Fruit fly (Drosophila melanogaster) whole organism, embryonic: ENCODE results near the gene CHOp24.

Source experiments
- C15 ChIP-seq: fragments of 200-800 bp; sonication (Bioruptor generic); IDR thresholded peaks from 3 replicates; pipeline ENCODE4 v1.3.6; 2022; ENCODE audit warnings: missing biosample characterization, missing genetic modification characterization
- CG10209 ChIP-seq: fragments of 200-800 bp; sonication (Bioruptor generic); optimal IDR thresholded peaks from 3 replicates; lab custom pipeline; 2017; ENCODE audit warnings: missing biosample characterization, mild to moderate bottlenecking, missing genetic modification characterization, missing genetic modification reagents
- CG10654 ChIP-seq: fragments of 200-800 bp; sonication (Bioruptor generic); optimal IDR thresholded peaks from 2 replicates; lab custom pipeline; 2016; ENCODE audit warnings: missing biosample characterization, missing genetic modification characterization
- CG11093 ChIP-seq: fragments of 200-800 bp; sonication (Bioruptor generic); IDR thresholded peaks from 3 replicates; pipeline ENCODE4 v1.3.6; 2022; ENCODE audit warnings: missing biosample characterization, missing genetic modification characterization
- CG12071 ChIP-seq: fragments of 200-800 bp; sonication (Bioruptor generic); optimal IDR thresholded peaks from 3 replicates; lab custom pipeline; 2018; ENCODE audit warnings: missing biosample characterization, mild to moderate bottlenecking, missing genetic modification characterization
- CG12659 ChIP-seq: fragments of 200-800 bp; sonication (Bioruptor generic); optimal IDR thresholded peaks from 3 replicates; lab custom pipeline; 2017; ENCODE audit warnings: mild to moderate bottlenecking, missing biosample characterization, missing genetic modification reagents, missing genetic modification characterization
- CG13287 ChIP-seq: fragments of 200-800 bp; sonication (Bioruptor generic); IDR thresholded peaks from 2 replicates; pipeline ENCODE4 v1.3.6; 2022; ENCODE audit warnings: missing biosample characterization, missing genetic modification characterization; ENCODE audit not compliant: partially characterized antibody
- CG14860 ChIP-seq: fragments of 200-800 bp; sonication (Bioruptor generic); IDR thresholded peaks from 3 replicates; pipeline ENCODE4 v1.3.6; 2022; ENCODE audit warnings: missing biosample characterization, missing genetic modification characterization; ENCODE audit not compliant: partially characterized antibody
- CG15269 ChIP-seq: fragments of 200-800 bp; sonication (Bioruptor generic); optimal IDR thresholded peaks from 2 replicates; lab custom pipeline; 2018; ENCODE audit warnings: missing biosample characterization, mild to moderate bottlenecking, missing genetic modification characterization, moderate library complexity
- CG16815 ChIP-seq: fragments of 200-800 bp; sonication (Bioruptor generic); optimal IDR thresholded peaks from 3 replicates; lab custom pipeline; 2017; ENCODE audit warnings: missing biosample characterization, mild to moderate bottlenecking, missing genetic modification characterization
- CG16863 ChIP-seq: fragments of 200-800 bp; sonication (Bioruptor generic); optimal IDR thresholded peaks from 3 replicates; lab custom pipeline; 2016; ENCODE audit warnings: missing biosample characterization, missing genetic modification characterization
- CG17186 ChIP-seq: fragments of 200-800 bp; sonication (Bioruptor generic); optimal IDR thresholded peaks from 3 replicates; lab custom pipeline; 2017; ENCODE audit warnings: missing biosample characterization, missing genetic modification reagents, missing genetic modification characterization
- CG17385 ChIP-seq: fragments of 200-800 bp; sonication (Bioruptor generic); optimal IDR thresholded peaks from 3 replicates; lab custom pipeline; 2018; ENCODE audit warnings: missing biosample characterization, mild to moderate bottlenecking, missing genetic modification characterization
- CG18262 ChIP-seq: fragments of 200-800 bp; optimal IDR thresholded peaks from 3 replicates; lab custom pipeline; 2019; ENCODE audit warnings: missing biosample characterization, mild to moderate bottlenecking, missing genetic modification characterization, moderate library complexity
- CG18476 ChIP-seq: fragments of 200-800 bp; sonication (Bioruptor generic); optimal IDR thresholded peaks from 2 replicates; lab custom pipeline; 2016; ENCODE audit warnings: missing biosample characterization, mild to moderate bottlenecking, missing genetic modification characterization
- CG2199 ChIP-seq: fragments of 200-800 bp; sonication (Bioruptor generic); IDR thresholded peaks from 3 replicates; pipeline ENCODE4 v1.3.6; 2022; ENCODE audit warnings: missing biosample characterization, missing genetic modification characterization
- CG31365 ChIP-seq: fragments of 200-800 bp; sonication (Bioruptor generic); optimal IDR thresholded peaks from 2 replicates; lab custom pipeline; 2018; ENCODE audit warnings: missing biosample characterization, mild to moderate bottlenecking, missing genetic modification characterization
- CG31441 ChIP-seq: fragments of 200-800 bp; sonication (Bioruptor generic); IDR thresholded peaks from 2 replicates; pipeline ENCODE4 v1.3.6; 2022; ENCODE audit warnings: missing biosample characterization, missing genetic modification characterization
- CG3726 ChIP-seq: fragments of 200-800 bp; sonication (Bioruptor generic); IDR thresholded peaks from 3 replicates; pipeline ENCODE4, ENCODE4 v1.3.6; 2022; ENCODE audit warnings: missing biosample characterization, missing genetic modification characterization
- CG4730 ChIP-seq: fragments of 200-800 bp; sonication (Bioruptor generic); IDR thresholded peaks from 2 replicates; pipeline ENCODE4 v1.3.6; 2022; ENCODE audit warnings: missing biosample characterization, missing genetic modification characterization
- CG5245 ChIP-seq: fragments of 200-800 bp; sonication (Bioruptor generic); optimal IDR thresholded peaks from 3 replicates; lab custom pipeline; 2016; ENCODE audit warnings: missing biosample characterization, missing genetic modification characterization
- CG6272 ChIP-seq: fragments of 200-800 bp; sonication (Bioruptor generic); IDR thresholded peaks from 2 replicates; pipeline ENCODE4 v1.3.6; 2022; ENCODE audit warnings: missing biosample characterization, missing genetic modification characterization
- CG6813 ChIP-seq: fragments of 200-800 bp; sonication (Bioruptor generic); optimal IDR thresholded peaks from 2 replicates; lab custom pipeline; 2017; ENCODE audit warnings: missing biosample characterization, missing genetic modification characterization, mild to moderate bottlenecking, moderate library complexity, missing genetic modification reagents
- CG7839 ChIP-seq: fragments of 200-800 bp; sonication (Bioruptor generic); optimal IDR thresholded peaks from 3 replicates; lab custom pipeline; 2018; ENCODE audit warnings: missing biosample characterization, mild to moderate bottlenecking, missing genetic modification characterization, moderate library complexity
- CG8359 ChIP-seq: fragments of 200-800 bp; sonication (Bioruptor generic); optimal IDR thresholded peaks from 2 replicates; lab custom pipeline; 2017; ENCODE audit warnings: missing biosample characterization, mild to moderate bottlenecking, missing genetic modification characterization, borderline replicate concordance
- CG9797 ChIP-seq: fragments of 200-800 bp; sonication (Bioruptor generic); optimal IDR thresholded peaks from 3 replicates; lab custom pipeline; 2018; ENCODE audit warnings: missing biosample characterization, mild to moderate bottlenecking, missing genetic modification characterization
- CG9932 ChIP-seq: fragments of 200-800 bp; sonication (Bioruptor generic); IDR thresholded peaks from 2 replicates; pipeline ENCODE4 v1.3.6; 2022; ENCODE audit warnings: missing biosample characterization, missing genetic modification characterization
- Dek ChIP-seq: fragments of 200-800 bp; sonication (Bioruptor generic); optimal IDR thresholded peaks from 3 replicates; lab custom pipeline; 2019; ENCODE audit warnings: missing biosample characterization, mild to moderate bottlenecking, missing genetic modification characterization, moderate library complexity
- Doc2 ChIP-seq: fragments of 200-800 bp; sonication (Bioruptor generic); IDR thresholded peaks from 2 replicates; pipeline ENCODE4 v1.3.6; 2022; ENCODE audit warnings: missing biosample characterization, missing genetic modification characterization
- Dref ChIP-seq: fragments of 200-800 bp; sonication (Bioruptor generic); IDR thresholded peaks from 2 replicates; pipeline ENCODE4 v1.3.6; 2022; ENCODE audit warnings: missing biosample characterization, missing genetic modification characterization
- GATAe ChIP-seq: fragments of 200-800 bp; sonication (Bioruptor generic); conservative IDR thresholded peaks from 2 replicates; pipeline ENCODE4 v1.3.6; 2022; ENCODE audit warnings: missing biosample characterization, missing genetic modification characterization
- Jarid2 ChIP-seq: fragments of 200-800 bp; sonication (Bioruptor generic); optimal IDR thresholded peaks from 3 replicates; lab custom pipeline; 2017; ENCODE audit warnings: mild to moderate bottlenecking, missing biosample characterization, missing genetic modification reagents, missing genetic modification characterization
- Mes4 ChIP-seq: fragments of 200-800 bp; sonication (Bioruptor generic); optimal IDR thresholded peaks from 2 replicates; lab custom pipeline; 2016; ENCODE audit warnings: missing biosample characterization, missing genetic modification characterization
- Neu2 ChIP-seq: fragments of 200-800 bp; sonication (Bioruptor generic); optimal IDR thresholded peaks from 3 replicates; lab custom pipeline; 2016; ENCODE audit warnings: missing biosample characterization, missing genetic modification characterization, borderline replicate concordance
- Oli ChIP-seq: fragments of 200-800 bp; sonication (Bioruptor generic); optimal IDR thresholded peaks from 2 replicates; lab custom pipeline; 2018; ENCODE audit warnings: missing biosample characterization, mild to moderate bottlenecking, missing genetic modification characterization, moderate library complexity
- Sox102F ChIP-seq: fragments of 200-800 bp; sonication (Bioruptor generic); optimal IDR thresholded peaks from 2 replicates; lab custom pipeline; 2018; ENCODE audit warnings: missing biosample characterization, mild to moderate bottlenecking, missing genetic modification characterization, moderate library complexity
- ac ChIP-seq: fragments of 200-800 bp; sonication (Bioruptor generic); optimal IDR thresholded peaks from 3 replicates; lab custom pipeline; 2017; ENCODE audit warnings: missing biosample characterization, mild to moderate bottlenecking, missing genetic modification characterization
- cato ChIP-seq: fragments of 200-800 bp; sonication (Bioruptor generic); optimal IDR thresholded peaks from 2 replicates; lab custom pipeline; 2016; ENCODE audit warnings: missing biosample characterization, missing genetic modification characterization, borderline replicate concordance
- danr ChIP-seq: fragments of 200-800 bp; sonication (Bioruptor generic); IDR thresholded peaks from 2 replicates; pipeline ENCODE4 v1.3.6; 2022; ENCODE audit warnings: missing biosample characterization, missing genetic modification characterization
- fd3F ChIP-seq: fragments of 200-800 bp; sonication (Bioruptor generic); optimal IDR thresholded peaks from 2 replicates; lab custom pipeline; 2018; ENCODE audit warnings: missing biosample characterization, mild to moderate bottlenecking, missing genetic modification characterization, moderate library complexity
- fd96Cb ChIP-seq: fragments of 200-800 bp; sonication (Bioruptor generic); optimal IDR thresholded peaks from 2 replicates; lab custom pipeline; 2018; ENCODE audit warnings: missing biosample characterization, mild to moderate bottlenecking, missing genetic modification characterization, moderate library complexity
- lab ChIP-seq: fragments of 200-800 bp; sonication (Bioruptor generic); optimal IDR thresholded peaks from 3 replicates; lab custom pipeline; 2017; ENCODE audit warnings: missing biosample characterization, missing genetic modification characterization, mild to moderate bottlenecking, moderate library complexity, missing genetic modification reagents
- lola ChIP-seq, 3 experiments: fragments of >200 bp in 2 of 3; fragments of 200-800 bp in 1 of 3; sonication (Bioruptor generic) in 1 of 3; optimal IDR thresholded peaks; 2 replicates each; lab custom pipeline; 2017 to 2019; ENCODE audit warnings: missing biosample characterization in 3 of 3, missing genetic modification characterization in 3 of 3, mild to moderate bottlenecking in 1 of 3, moderate library complexity in 1 of 3
- nerfin-2 ChIP-seq: fragments of 200-800 bp; sonication (Bioruptor generic); IDR thresholded peaks from 2 replicates; pipeline ENCODE4 v1.3.6; 2022; ENCODE audit warnings: missing biosample characterization, missing genetic modification characterization; ENCODE audit not compliant: partially characterized antibody
- odd ChIP-seq: fragments of 200-800 bp; sonication (Bioruptor generic); optimal IDR thresholded peaks from 2 replicates; lab custom pipeline; 2017; ENCODE audit warnings: missing biosample characterization, mild to moderate bottlenecking, missing genetic modification characterization
- pnt ChIP-seq: fragments of 200-800 bp; sonication (Bioruptor generic); optimal IDR thresholded peaks from 3 replicates; lab custom pipeline; 2016; ENCODE audit warnings: missing biosample characterization, missing genetic modification characterization
- prd ChIP-seq, 3 experiments: fragments of >200 bp in 2 of 3; fragments of 200-800 bp in 1 of 3; sonication (Bioruptor generic) in 1 of 3; optimal IDR thresholded peaks in 2 of 3; IDR thresholded peaks in 1 of 3; 2 replicates in 2 of 3; 3 replicates in 1 of 3; pipeline versions ENCODE4 v1.3.6 to Lab custom; 2017 to 2022; ENCODE audit warnings: missing biosample characterization in 1 of 3, missing genetic modification characterization in 1 of 3
- row ChIP-seq: fragments of 200-800 bp; sonication (Bioruptor generic); IDR thresholded peaks from 3 replicates; pipeline ENCODE4 v1.3.6; 2022; ENCODE audit warnings: missing biosample characterization, missing genetic modification characterization
- sisA ChIP-seq: fragments of 200-800 bp; sonication (Bioruptor generic); IDR thresholded peaks from 2 replicates; pipeline ENCODE4 v1.3.6; 2022; ENCODE audit warnings: missing biosample characterization, missing genetic modification characterization

The CHOp24 gene

DNA sequence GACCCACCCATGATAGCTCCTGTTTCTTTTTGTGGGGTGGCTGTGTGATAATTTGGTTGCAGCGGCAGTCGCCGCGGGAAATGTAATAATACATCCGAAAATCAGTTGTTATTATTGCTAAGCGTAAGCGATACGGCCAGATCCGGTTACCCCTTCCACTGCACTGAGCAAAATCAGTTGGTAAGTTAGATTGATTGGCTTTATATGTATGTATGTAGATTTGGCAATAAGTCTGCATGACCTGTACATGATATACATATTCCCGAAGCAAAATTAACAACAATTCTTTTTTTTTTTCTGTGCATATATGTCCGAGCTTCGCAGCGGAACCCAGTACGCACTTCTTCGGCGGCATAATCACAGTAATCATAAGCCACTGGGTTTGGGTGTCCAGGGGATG is 42.5 kb upstream of the CHOp24 start (continued):
- no peak for TF ChIP-seq cato (GFP tag; lab: Kevin White, UChicago)
- no peak for TF ChIP-seq odd (GFP tag; lab: Kevin White, UChicago)
- TF ChIP-seq Mes4 (GFP tag; lab: Kevin White, UChicago): no peak
- TF ChIP-seq Doc2 (GFP tag; lab: Robert Waterston, UW): no peak
- TF ChIP-seq prd (optimal IDR thresholded peaks at IDR 0.05; lab: Kevin White, UChicago): no peak
- TF ChIP-seq prd (GFP tag; IDR thresholded peaks at IDR 0.05; lab: Robert Waterston, UW): peak; percentile 55; the same call in 1 of the 3 replicates
- TF ChIP-seq sisA (GFP tag; lab: Robert Waterston, UW): peak; percentile 60
- TF ChIP-seq CG10654 (GFP tag; lab: Kevin White, UChicago): peak; percentile 13
- TF ChIP-seq CG13287: no peak
- peak; percentile 47 for TF ChIP-seq fd96Cb
- TF ChIP-seq CG7839 (tag; lab: Kevin White, UChicago): peak; percentile 41
- TF ChIP-seq CG17186 (GFP tag; lab: Kevin White, UChicago): no peak
- peak; percentile 21 for TF ChIP-seq CG17385
- TF ChIP-seq lola (GFP tag; optimal IDR thresholded peaks at IDR 0.05; lab: Kevin White, UChicago): peak in 1 of 3 experiments; percentile 43
- peak; percentile 23 for TF ChIP-seq CG10209 (GFP tag; lab: Kevin White, UChicago)
- TF ChIP-seq CG6272 (GFP tag; lab: Robert Waterston, UW): 0 out of 2 replicates have a peak, but pooled peaks have one; percentile 4
- TF ChIP-seq CG3726 (GFP tag; lab: Robert Waterston, UW): no peak
- no peak for TF ChIP-seq CG4730 (GFP tag; lab: Robert Waterston, UW)
- peak; percentile 8 for TF ChIP-seq CG15269
- TF ChIP-seq CG31441 (GFP tag; lab: Robert Waterston, UW): peak; percentile 50; the same call in 1 of the 2 replicates
- peak; percentile 46 for TF ChIP-seq Sox102F (GFP tag; lab: Kevin White, UChicago)
- TF ChIP-seq CG14860 (GFP tag; lab: Robert Waterston, UW): no peak
- TF ChIP-seq CG18476: no peak
- peak; percentile 39 for TF ChIP-seq CG5245
- TF ChIP-seq CG8359 (GFP tag; lab: Kevin White, UChicago): no peak
- TF ChIP-seq CG9797 (GFP tag; lab: Kevin White, UChicago): no peak
- TF ChIP-seq CG12659 (GFP tag; lab: Kevin White, UChicago): no peak
- no peak for TF ChIP-seq Dek (tag; lab: Kevin White, UChicago)
- no peak for TF ChIP-seq C15 (GFP tag; lab: Robert Waterston, UW)
- TF ChIP-seq ac (GFP tag; lab: Kevin White, UChicago): no peak
- no peak for TF ChIP-seq nerfin-2 (GFP tag; lab: Robert Waterston, UW)
- TF ChIP-seq CG9932: no peak
- TF ChIP-seq CG6813 (GFP tag; lab: Kevin White, UChicago): no peak
- peak; percentile 70; the same call in 2 of the 3 replicates for TF ChIP-seq row (GFP tag; lab: Robert Waterston, UW)
- TF ChIP-seq CG12071 (GFP tag; lab: Kevin White, UChicago): no peak
- 0 out of 2 replicates have a peak, but pooled peaks have one; percentile 15 for TF ChIP-seq danr (GFP tag; lab: Robert Waterston, UW)
- TF ChIP-seq CG11093 (GFP tag; lab: Robert Waterston, UW): 0 out of 3 replicates have a peak, but pooled peaks have one; percentile 22
- no peak for TF ChIP-seq Jarid2 (GFP tag; lab: Kevin White, UChicago)
- no peak for TF ChIP-seq fd3F (GFP tag; lab: Kevin White, UChicago)
- peak; percentile 12 for TF ChIP-seq lab (GFP tag; lab: Kevin White, UChicago)
- peak; percentile 31 for TF ChIP-seq CG18262 (tag; lab: Kevin White, UChicago)
- TF ChIP-seq CG31365 (tag; lab: Kevin White, UChicago): no peak
- TF ChIP-seq GATAe (GFP tag; lab: Robert Waterston, UW): no peak
- no peak for TF ChIP-seq CG2199 (GFP tag; lab: Robert Waterston, UW)
- TF ChIP-seq CG16815 (GFP tag; lab: Kevin White, UChicago): peak; percentile 7
- peak; percentile 31 for TF ChIP-seq CG16863 (GFP tag; lab: Kevin White, UChicago)
- peak; percentile 31 for TF ChIP-seq pnt
- TF ChIP-seq Neu2: no peak
- TF ChIP-seq Dref (GFP tag; lab: Robert Waterston, UW): no peak
- peak; percentile 41 for TF ChIP-seq Oli
